Fruit fly (Drosophila melanogaster) whole organism, embryonic: Measurements from ENCODE around the gene eIF2Bepsilon.

ENCODE experiments used
- Aef1 ChIP-seq: fragments of 200-800 bp; sonication (Bioruptor generic); IDR thresholded peaks from 3 replicates; pipeline ENCODE4 v1.3.6; 2022; ENCODE audit warnings: missing biosample characterization, missing genetic modification characterization
- Atf6 ChIP-seq: fragments of 200-800 bp; sonication (Bioruptor generic); IDR thresholded peaks from 2 replicates; pipeline ENCODE4 v1.3.6; 2022; ENCODE audit warnings: missing biosample characterization, missing genetic modification characterization
- Bteb2 ChIP-seq: fragments of 200-800 bp; sonication (Bioruptor generic); optimal IDR thresholded peaks from 2 replicates; lab custom pipeline; 2016; ENCODE audit warnings: missing biosample characterization, missing genetic modification characterization
- C15 ChIP-seq: fragments of 200-800 bp; sonication (Bioruptor generic); IDR thresholded peaks from 3 replicates; pipeline ENCODE4 v1.3.6; 2022; ENCODE audit warnings: missing biosample characterization, missing genetic modification characterization
- CG11560 ChIP-seq: fragments of 200-800 bp; sonication (Bioruptor generic); IDR thresholded peaks from 3 replicates; pipeline ENCODE4 v1.3.6; 2022; ENCODE audit warnings: missing biosample characterization, missing genetic modification characterization
- CG11695 ChIP-seq: fragments of 200-800 bp; sonication (Bioruptor generic); IDR thresholded peaks from 3 replicates; pipeline ENCODE4 v1.3.6; 2022; ENCODE audit warnings: missing biosample characterization, missing genetic modification characterization
- CG12104 ChIP-seq: fragments of 200-800 bp; sonication (Bioruptor generic); optimal IDR thresholded peaks from 3 replicates; lab custom pipeline; 2016; ENCODE audit warnings: missing biosample characterization, missing genetic modification characterization
- CG13424 ChIP-seq: fragments of 200-800 bp; sonication (Bioruptor generic); optimal IDR thresholded peaks from 2 replicates; lab custom pipeline; 2019; ENCODE audit warnings: missing biosample characterization, mild to moderate bottlenecking, missing genetic modification characterization, moderate library complexity
- CG14667 ChIP-seq: fragments of 200-800 bp; sonication (Bioruptor generic); IDR thresholded peaks from 2 replicates; pipeline ENCODE4 v1.3.6; 2022; ENCODE audit warnings: missing biosample characterization, missing genetic modification characterization
- CG14965 ChIP-seq: fragments of 200-800 bp; sonication (Bioruptor generic); optimal IDR thresholded peaks from 2 replicates; lab custom pipeline; 2016; ENCODE audit warnings: missing biosample characterization, missing genetic modification characterization, borderline replicate concordance
- CG16779 ChIP-seq: fragments of 200-800 bp; sonication (Bioruptor generic); IDR thresholded peaks from 2 replicates; pipeline ENCODE4 v1.3.6; 2022; ENCODE audit warnings: missing biosample characterization, missing genetic modification characterization
- CG17186 ChIP-seq: fragments of 200-800 bp; sonication (Bioruptor generic); optimal IDR thresholded peaks from 3 replicates; lab custom pipeline; 2017; ENCODE audit warnings: missing biosample characterization, missing genetic modification reagents, missing genetic modification characterization
- CG17361 ChIP-seq: fragments of 200-800 bp; sonication (Bioruptor generic); IDR thresholded peaks from 3 replicates; pipeline ENCODE4 v1.3.6; 2022; ENCODE audit warnings: missing biosample characterization, missing genetic modification characterization
- CG17802 ChIP-seq: fragments of 200-800 bp; sonication (Bioruptor generic); optimal IDR thresholded peaks from 2 replicates; lab custom pipeline; 2018; ENCODE audit warnings: missing biosample characterization, mild to moderate bottlenecking, missing genetic modification characterization, moderate library complexity
- CG17912 ChIP-seq: fragments of 200-800 bp; sonication (Bioruptor generic); optimal IDR thresholded peaks from 2 replicates; lab custom pipeline; 2018; ENCODE audit warnings: missing biosample characterization, mild to moderate bottlenecking, missing genetic modification characterization
- CG32772 ChIP-seq: fragments of 200-800 bp; sonication (Bioruptor generic); IDR thresholded peaks from 2 replicates; pipeline ENCODE4 v1.3.6; 2022; ENCODE audit warnings: missing biosample characterization, missing genetic modification characterization
- CG34376 ChIP-seq: fragments of 200-800 bp; sonication (Bioruptor generic); optimal IDR thresholded peaks from 2 replicates; lab custom pipeline; 2018; ENCODE audit warnings: missing biosample characterization, mild to moderate bottlenecking, missing genetic modification characterization
- CG3726 ChIP-seq: fragments of 200-800 bp; sonication (Bioruptor generic); IDR thresholded peaks from 3 replicates; pipeline ENCODE4, ENCODE4 v1.3.6; 2022; ENCODE audit warnings: missing biosample characterization, missing genetic modification characterization
- CG42726 ChIP-seq: fragments of 200-800 bp; sonication (Bioruptor generic); IDR thresholded peaks from 2 replicates; pipeline ENCODE4 v1.3.6; 2022; ENCODE audit warnings: missing biosample characterization, missing genetic modification characterization; ENCODE audit not compliant: partially characterized antibody
- CG8944 ChIP-seq: fragments of 200-800 bp; sonication (Bioruptor generic); optimal IDR thresholded peaks from 3 replicates; lab custom pipeline; 2016; ENCODE audit warnings: missing biosample characterization, missing genetic modification characterization
- Dll ChIP-seq: fragments of 200-800 bp; sonication (Bioruptor generic); IDR thresholded peaks from 4 replicates; pipeline ENCODE4 v1.3.6; 2022; ENCODE audit warnings: missing biosample characterization, missing genetic modification characterization; ENCODE audit not compliant: partially characterized antibody
- E2f1 ChIP-seq: fragments of 200-800 bp; sonication (Bioruptor generic); IDR thresholded peaks from 2 replicates; pipeline ENCODE4 v1.3.6; 2022; ENCODE audit warnings: missing biosample characterization, missing genetic modification characterization
- ERR ChIP-seq: fragments of 200-800 bp; sonication (Bioruptor generic); optimal IDR thresholded peaks from 2 replicates; lab custom pipeline; 2016; ENCODE audit warnings: missing biosample characterization, missing genetic modification characterization
- Ets65A ChIP-seq: fragments of 200-800 bp; sonication (Bioruptor generic); peaks from one replicate; lab custom pipeline; 2016; ENCODE audit warnings: missing biosample characterization, missing genetic modification characterization
- H2.0 ChIP-seq: fragments of 200-800 bp; sonication (Bioruptor generic); IDR thresholded peaks from 2 replicates; pipeline ENCODE4 v1.3.6; 2022; ENCODE audit warnings: missing biosample characterization, missing genetic modification characterization
- Hsf ChIP-seq: fragments of 200-800 bp; sonication (Bioruptor generic); optimal IDR thresholded peaks from 3 replicates; lab custom pipeline; 2016; ENCODE audit warnings: missing biosample characterization, missing genetic modification characterization
- Meics ChIP-seq: fragments of 200-800 bp; sonication (Bioruptor generic); optimal IDR thresholded peaks from 2 replicates; lab custom pipeline; 2017; ENCODE audit warnings: missing biosample characterization, mild to moderate bottlenecking, missing genetic modification characterization
- NC2β ChIP-seq: fragments of 200-800 bp; sonication (Bioruptor generic); optimal IDR thresholded peaks from 2 replicates; lab custom pipeline; 2016; ENCODE audit warnings: missing biosample characterization, missing genetic modification characterization
- NFAT ChIP-seq: fragments of 200-800 bp; sonication (Bioruptor generic); IDR thresholded peaks from 2 replicates; pipeline ENCODE4 v1.3.6; 2022; ENCODE audit warnings: missing biosample characterization, missing genetic modification characterization
- NK7.1 ChIP-seq: fragments of 200-800 bp; sonication (Bioruptor generic); optimal IDR thresholded peaks from 3 replicates; lab custom pipeline; 2016; ENCODE audit warnings: missing biosample characterization, missing genetic modification characterization
- Oaz ChIP-seq: fragments of 200-800 bp; sonication (Bioruptor generic); IDR thresholded peaks from 2 replicates; pipeline ENCODE4 v1.3.6; 2022; ENCODE audit warnings: missing biosample characterization, missing genetic modification characterization
- Xbp1 ChIP-seq: fragments of 200-800 bp; sonication (Bioruptor generic); optimal IDR thresholded peaks from 3 replicates; lab custom pipeline; 2016; ENCODE audit warnings: missing biosample characterization, mild to moderate bottlenecking, missing genetic modification characterization
- ato ChIP-seq: fragments of 200-800 bp; sonication (Bioruptor generic); IDR thresholded peaks from 2 replicates; pipeline ENCODE4 v1.3.6; 2022; ENCODE audit warnings: missing biosample characterization, missing genetic modification characterization; ENCODE audit not compliant: partially characterized antibody
- bcd ChIP-seq: fragments of 200-800 bp; sonication (Bioruptor generic); optimal IDR thresholded peaks from 2 replicates; lab custom pipeline; 2017; ENCODE audit warnings: missing biosample characterization, mild to moderate bottlenecking, missing genetic modification characterization
- chinmo ChIP-seq: fragments of 200-800 bp; sonication (Bioruptor generic); IDR thresholded peaks from 4 replicates; pipeline ENCODE4 v1.3.6; 2022; ENCODE audit warnings: missing biosample characterization, missing genetic modification characterization; ENCODE audit not compliant: partially characterized antibody
- dpn ChIP-seq, 2 experiments: fragments of 200-800 bp; sonication (Bioruptor generic); optimal IDR thresholded peaks; 3 replicates each; lab custom pipeline; 2016; ENCODE audit warnings: missing biosample characterization in 2 of 2, missing genetic modification characterization in 2 of 2
- emc ChIP-seq: fragments of 200-800 bp; sonication (Bioruptor generic); optimal IDR thresholded peaks from 2 replicates; lab custom pipeline; 2016; ENCODE audit warnings: missing biosample characterization, missing genetic modification characterization
- her ChIP-seq: fragments of 200-800 bp; sonication (Bioruptor generic); optimal IDR thresholded peaks from 2 replicates; lab custom pipeline; 2016; ENCODE audit warnings: missing biosample characterization, missing genetic modification characterization
- hkb ChIP-seq, 2 experiments: fragments of 200-800 bp in 1 of 2; fragments of >200 bp in 1 of 2; sonication (Bioruptor generic) in 1 of 2; IDR thresholded peaks in 1 of 2; optimal IDR thresholded peaks in 1 of 2; 2 replicates each; pipeline versions ENCODE4 v1.3.6 to Lab custom; 2017 to 2022; ENCODE audit warnings: missing biosample characterization in 1 of 2, missing genetic modification characterization in 1 of 2
- jigr1 ChIP-seq: fragments of 200-800 bp; sonication (Bioruptor generic); IDR thresholded peaks from 3 replicates; pipeline ENCODE4 v1.3.6; 2022; ENCODE audit warnings: missing biosample characterization, missing genetic modification characterization
- lmd ChIP-seq: fragments of 200-800 bp; sonication (Bioruptor generic); IDR thresholded peaks from 2 replicates; pipeline ENCODE4 v1.3.6; 2022; ENCODE audit warnings: missing biosample characterization, missing genetic modification characterization
- luna ChIP-seq: fragments of 200-800 bp; sonication (Bioruptor generic); optimal IDR thresholded peaks from 2 replicates; lab custom pipeline; 2016; ENCODE audit warnings: missing biosample characterization, missing genetic modification characterization
- mld ChIP-seq: fragments of 200-800 bp; sonication (Bioruptor generic); IDR thresholded peaks from 3 replicates; pipeline ENCODE4 v1.3.6; 2022; ENCODE audit warnings: missing biosample characterization, missing genetic modification characterization; ENCODE audit not compliant: partially characterized antibody
- nau ChIP-seq: fragments of 200-800 bp; sonication (Bioruptor generic); optimal IDR thresholded peaks from 3 replicates; lab custom pipeline; 2017; ENCODE audit warnings: missing biosample characterization, mild to moderate bottlenecking, missing genetic modification characterization, missing genetic modification reagents
- org-1 ChIP-seq: fragments of 200-800 bp; sonication (Bioruptor generic); optimal IDR thresholded peaks from 2 replicates; lab custom pipeline; 2017; ENCODE audit warnings: missing biosample characterization, missing genetic modification characterization
- otp ChIP-seq: fragments of 200-800 bp; sonication (Bioruptor generic); IDR thresholded peaks from 3 replicates; pipeline ENCODE4, ENCODE4 v1.3.6; 2022; ENCODE audit warnings: missing biosample characterization, missing genetic modification characterization
- pan ChIP-seq, 4 experiments: fragments of >200 bp in 3 of 4; fragments of 200-800 bp in 1 of 4; sonication (Bioruptor generic) in 1 of 4; optimal IDR thresholded peaks in 3 of 4; IDR thresholded peaks in 1 of 4; 2 replicates each; pipeline versions ENCODE4 v1.3.6 to Lab custom; 2017 to 2022; ENCODE audit warnings: missing biosample characterization in 2 of 4, missing genetic modification characterization in 2 of 4, mixed read lengths in 1 of 4
- slbo ChIP-seq: fragments of 200-800 bp; sonication (Bioruptor generic); IDR thresholded peaks from 2 replicates; pipeline ENCODE4 v1.3.6; 2022; ENCODE audit warnings: missing biosample characterization, missing genetic modification characterization
- ssp ChIP-seq: fragments of 200-800 bp; sonication (Bioruptor generic); IDR thresholded peaks from 2 replicates; pipeline ENCODE4 v1.3.6; 2022; ENCODE audit warnings: missing biosample characterization, missing genetic modification characterization

The eIF2Bepsilon gene

dm6 chrX:1907727-1908264 is 14.9 kb downstream of the eIF2Bepsilon start, which contains the start of gene mip130 (continued):
- TF ChIP-seq Atf6 (GFP tag; lab: Robert Waterston, UW) (peak; percentile 66), CG3726 (GFP tag; lab: Robert Waterston, UW) (no peak), mld (GFP tag; lab: Robert Waterston, UW) (0 out of 3 replicates have a peak, but pooled peaks have one; percentile 46), org-1 (no peak), Xbp1 (GFP tag; lab: Kevin White, UChicago) (peak; percentile 25), ERR (GFP tag; lab: Kevin White, UChicago) (peak; percentile 16), CG32772 (GFP tag; lab: Robert Waterston, UW) (peak; percentile 5; the same call in 1 of the 2 replicates), chinmo (0 out of 4 replicates have a peak, but pooled peaks have one; percentile 32), lmd (peak; percentile 45; the same call in 1 of the 2 replicates), Oaz (GFP tag; lab: Robert Waterston, UW) (0 out of 2 replicates have a peak, but pooled peaks have one; percentile 16), E2f1 (GFP tag; lab: Robert Waterston, UW) (peak; percentile 40; the same call in 1 of the 2 replicates), CG8944 (GFP tag; lab: Kevin White, UChicago) (no peak), CG17912 (no peak), slbo (no peak; the same call in none of the 2 replicates), Ets65A (GFP tag; lab: Kevin White, UChicago) (peak; percentile 88), NC2β (GFP tag; lab: Kevin White, UChicago) (no peak), luna (no peak), NK7.1 (no peak), Meics (GFP tag; lab: Kevin White, UChicago) (peak; percentile 57), dpn (GFP tag; optimal IDR thresholded peaks at IDR 0.05; lab: Kevin White, UChicago) (peak; percentile 31 to 40), Bteb2 (GFP tag; lab: Kevin White, UChicago) (no peak), H2.0 (GFP tag; lab: Robert Waterston, UW) (no peak), Dll (GFP tag; lab: Robert Waterston, UW) (peak; percentile 82; the same call in 3 of the 4 replicates), CG16779 (GFP tag; lab: Robert Waterston, UW) (no peak), Aef1 (GFP tag; lab: Robert Waterston, UW) (peak; percentile 52; the same call in 2 of the 3 replicates), ssp (peak; percentile 42; the same call in 1 of the 2 replicates), CG17802 (no peak), bcd (peak; percentile 50), Hsf (peak; percentile 9), C15 (GFP tag; lab: Robert Waterston, UW) (no peak), CG17361 (GFP tag; lab: Robert Waterston, UW) (no peak; the same call in 1 of the 3 replicates), CG12104 (GFP tag; lab: Kevin White, UChicago) (no peak), CG17186 (GFP tag; lab: Kevin White, UChicago) (peak; percentile 7), CG14965 (GFP tag; lab: Kevin White, UChicago) (no peak), nau (GFP tag; lab: Kevin White, UChicago) (no peak), CG34376 (GFP tag; lab: Kevin White, UChicago) (peak; percentile 8), CG11695 (GFP tag; lab: Robert Waterston, UW) (no peak), pan (optimal IDR thresholded peaks at IDR 0.05; lab: Kevin White, UChicago) (no peak), pan (GFP tag; optimal IDR thresholded peaks at IDR 0.05 in 1 of 2, IDR thresholded peaks at IDR 0.05 in 1 of 2) (peak in 1 of 2 experiments; percentile 60), ato (GFP tag; lab: Robert Waterston, UW) (no peak), CG11560 (tag; lab: Robert Waterston, UW) (peak; percentile 72), jigr1 (GFP tag; lab: Robert Waterston, UW) (0 out of 3 replicates have a peak, but pooled peaks have one; percentile 21), NFAT (peak; percentile 32; the same call in 1 of the 2 replicates), hkb (optimal IDR thresholded peaks at IDR 0.05; lab: Kevin White, UChicago) (peak; percentile 56), hkb (GFP tag; IDR thresholded peaks at IDR 0.05; lab: Robert Waterston, UW) (peak; percentile 63; the same call in 1 of the 2 replicates), CG13424 (tag; lab: Kevin White, UChicago) (peak; percentile 35), otp (no peak), CG42726 (GFP tag; lab: Robert Waterston, UW) (no peak), her (GFP tag; lab: Kevin White, UChicago) (no peak), CG14667 (GFP tag; lab: Robert Waterston, UW) (no peak), emc (GFP tag; lab: Kevin White, UChicago) (peak; percentile 16)
